Fruit fly (Drosophila melanogaster) S2 (cell line): ENCODE data around the gene CG14100.

ENCODE experiments used
- CG8478 ChIP-seq: fragments of >200 bp; optimal IDR thresholded peaks from 2 replicates; lab custom pipeline; 2018
- CTCF ChIP-seq, 2 experiments: fragments of >200 bp; optimal IDR thresholded peaks; 2 replicates each; lab custom pipeline; 2018

DNA sequence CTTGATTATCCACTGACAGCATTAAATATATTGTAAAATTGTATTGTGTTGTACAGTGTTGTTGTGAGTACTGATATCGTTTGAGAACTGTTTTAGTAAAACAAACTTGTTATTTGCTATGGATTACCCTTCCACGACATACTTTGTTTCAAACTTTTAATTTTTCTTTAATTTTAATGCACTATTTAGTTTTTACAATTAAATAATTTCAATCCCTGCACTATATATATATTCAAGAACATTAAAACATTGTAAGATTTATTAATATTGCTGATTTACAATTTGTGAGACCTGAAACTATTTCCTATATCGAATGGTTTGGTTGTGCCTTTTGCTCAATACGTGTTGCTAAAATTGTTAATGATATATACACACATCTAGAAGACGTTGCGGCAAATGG, 46.2 kb downstream of the CG14100 start, which contains the start of the genes CG46434 and Dred:
- no peak for TF ChIP-seq CG8478 (lab: Kevin White, UChicago)
- no peak for TF ChIP-seq CTCF (optimal IDR thresholded peaks at IDR 0.05; lab: Kevin White, UChicago)
